Fruit fly (Drosophila melanogaster) whole organism, prepupa: ENCODE measurements around the gene Mpi.
A peak's percentile ranks its signal among the peaks of the same experiment; 100 is the strongest.

Source experiments
- Blimp-1 ChIP-seq: fragments of 200-800 bp; sonication (Bioruptor generic); optimal IDR thresholded peaks from 3 replicates; lab custom pipeline; 2017; ENCODE audit warnings: missing biosample characterization, missing genetic modification characterization, mild to moderate bottlenecking, moderate library complexity, missing genetic modification reagents
- CG10631 ChIP-seq: fragments of 200-800 bp; sonication (Bioruptor generic); optimal IDR thresholded peaks from 2 replicates; lab custom pipeline; 2016; ENCODE audit warnings: missing biosample characterization, missing genetic modification characterization
- CG10669 ChIP-seq: fragments of 200-800 bp; sonication (Bioruptor generic); optimal IDR thresholded peaks from 3 replicates; lab custom pipeline; 2018; ENCODE audit warnings: missing biosample characterization, mild to moderate bottlenecking, missing genetic modification characterization, moderate library complexity
- CG11762 ChIP-seq: fragments of 200-800 bp; sonication (Bioruptor generic); optimal IDR thresholded peaks from 3 replicates; lab custom pipeline; 2016; ENCODE audit warnings: missing biosample characterization, missing genetic modification characterization; ENCODE audit not compliant: insufficient read depth
- CG11902 ChIP-seq: fragments of 200-800 bp; sonication (Bioruptor generic); optimal IDR thresholded peaks from 3 replicates; lab custom pipeline; 2016; ENCODE audit warnings: missing biosample characterization, missing genetic modification characterization
- CG15336 ChIP-seq: fragments of 200-800 bp; sonication (Bioruptor generic); IDR thresholded peaks from 2 replicates; pipeline ENCODE4 v1.3.6; 2022; ENCODE audit warnings: missing biosample characterization, missing genetic modification characterization
- CG1621 ChIP-seq: fragments of 200-800 bp; sonication (Bioruptor generic); optimal IDR thresholded peaks from 3 replicates; lab custom pipeline; 2018; ENCODE audit warnings: missing biosample characterization, mild to moderate bottlenecking, missing genetic modification characterization
- CG3032 ChIP-seq: fragments of 200-800 bp; optimal IDR thresholded peaks from 2 replicates; lab custom pipeline; 2019; ENCODE audit warnings: missing biosample characterization, mild to moderate bottlenecking, missing genetic modification characterization, moderate library complexity
- CG31627 ChIP-seq: fragments of 200-800 bp; sonication (Bioruptor generic); optimal IDR thresholded peaks from 3 replicates; lab custom pipeline; 2016; ENCODE audit warnings: missing biosample characterization, missing genetic modification characterization
- CG4318 ChIP-seq: fragments of 200-800 bp; sonication (Bioruptor generic); optimal IDR thresholded peaks from 3 replicates; lab custom pipeline; 2017; ENCODE audit warnings: missing biosample characterization, mild to moderate bottlenecking, missing genetic modification characterization
- CG6163 ChIP-seq: fragments of 200-800 bp; sonication (Bioruptor generic); IDR thresholded peaks from 3 replicates; pipeline ENCODE4 v1.3.6; 2022; ENCODE audit warnings: missing biosample characterization, missing genetic modification characterization
- CG6276 ChIP-seq: fragments of 200-800 bp; sonication (Bioruptor generic); optimal IDR thresholded peaks from 2 replicates; lab custom pipeline; 2017; ENCODE audit warnings: missing biosample characterization, mild to moderate bottlenecking, missing genetic modification characterization
- CG6808 ChIP-seq: fragments of 200-800 bp; sonication (Bioruptor generic); optimal IDR thresholded peaks from 3 replicates; lab custom pipeline; 2017; ENCODE audit warnings: missing biosample characterization, missing genetic modification characterization, mild to moderate bottlenecking, moderate library complexity, missing genetic modification reagents
- CG8119 ChIP-seq: fragments of 200-800 bp; sonication (Bioruptor generic); IDR thresholded peaks from 3 replicates; pipeline ENCODE4 v1.3.6; 2022; ENCODE audit warnings: missing biosample characterization, missing genetic modification characterization
- CG9139 ChIP-seq: fragments of 200-800 bp; sonication (Bioruptor generic); optimal IDR thresholded peaks from 3 replicates; lab custom pipeline; 2017; ENCODE audit warnings: missing biosample characterization, mild to moderate bottlenecking, missing genetic modification characterization
- Eip78C ChIP-seq: fragments of 200-800 bp; sonication (Bioruptor generic); peaks from one replicate; lab custom pipeline; 2016; ENCODE audit warnings: missing biosample characterization, missing genetic modification characterization
- Eip93F ChIP-seq: fragments of 200-800 bp; sonication (Bioruptor generic); optimal IDR thresholded peaks from 2 replicates; lab custom pipeline; 2016; ENCODE audit warnings: missing biosample characterization, mild to moderate bottlenecking, missing genetic modification characterization
- Ets96B ChIP-seq: fragments of 200-800 bp; optimal IDR thresholded peaks from 2 replicates; lab custom pipeline; 2019; ENCODE audit warnings: missing biosample characterization, mild to moderate bottlenecking, missing genetic modification characterization, moderate library complexity
- Gug ChIP-seq: fragments of 200-800 bp; sonication (Bioruptor generic); IDR thresholded peaks from 2 replicates; pipeline ENCODE4 v1.3.6; 2022; ENCODE audit warnings: missing biosample characterization, missing genetic modification characterization
- Hr39 ChIP-seq: fragments of 200-800 bp; sonication (Bioruptor generic); optimal IDR thresholded peaks from 2 replicates; lab custom pipeline; 2016; ENCODE audit warnings: missing biosample characterization, missing genetic modification characterization
- Hr4 ChIP-seq: fragments of 200-800 bp; sonication (Bioruptor generic); optimal IDR thresholded peaks from 3 replicates; lab custom pipeline; 2016; ENCODE audit warnings: missing biosample characterization, missing genetic modification characterization
- Lpt ChIP-seq: fragments of 200-800 bp; sonication (Bioruptor generic); optimal IDR thresholded peaks from 3 replicates; lab custom pipeline; 2016; ENCODE audit warnings: missing biosample characterization, missing genetic modification characterization
- Met ChIP-seq: fragments of 200-800 bp; sonication (Bioruptor generic); optimal IDR thresholded peaks from 3 replicates; lab custom pipeline; 2016; ENCODE audit warnings: missing biosample characterization, missing genetic modification characterization
- Smox ChIP-seq: fragments of 200-800 bp; sonication (Bioruptor generic); optimal IDR thresholded peaks from 3 replicates; lab custom pipeline; 2016; ENCODE audit warnings: missing biosample characterization, missing genetic modification characterization
- achi ChIP-seq: fragments of 200-800 bp; sonication (Bioruptor generic); optimal IDR thresholded peaks from 3 replicates; lab custom pipeline; 2016; ENCODE audit warnings: missing biosample characterization, missing genetic modification characterization
- acj6 ChIP-seq: fragments of 200-800 bp; sonication (Bioruptor generic); optimal IDR thresholded peaks from 3 replicates; lab custom pipeline; 2016; ENCODE audit warnings: missing biosample characterization, missing genetic modification characterization
- fd85E ChIP-seq: fragments of 200-800 bp; sonication (Bioruptor generic); optimal IDR thresholded peaks from 3 replicates; lab custom pipeline; 2016; ENCODE audit warnings: missing biosample characterization, missing genetic modification characterization
- lz ChIP-seq: fragments of 200-800 bp; sonication (Bioruptor generic); optimal IDR thresholded peaks from 3 replicates; lab custom pipeline; 2016; ENCODE audit warnings: missing biosample characterization, missing genetic modification characterization
- pdm3 ChIP-seq: fragments of 200-800 bp; sonication (Bioruptor generic); optimal IDR thresholded peaks from 3 replicates; lab custom pipeline; 2016; ENCODE audit warnings: missing biosample characterization, missing genetic modification characterization
- salr ChIP-seq, 2 experiments: fragments of 200-800 bp; sonication (Bioruptor generic); optimal IDR thresholded peaks; 3 replicates each; lab custom pipeline; 2016 to 2018; ENCODE audit warnings: missing biosample characterization in 2 of 2, missing genetic modification characterization in 2 of 2, mild to moderate bottlenecking in 1 of 2
- spab ChIP-seq: fragments of 200-800 bp; sonication (Bioruptor generic); optimal IDR thresholded peaks from 2 replicates; lab custom pipeline; 2017; ENCODE audit warnings: missing biosample characterization, mild to moderate bottlenecking, missing genetic modification characterization, missing genetic modification reagents
- svp ChIP-seq: fragments of 200-800 bp; sonication (Bioruptor generic); peaks from one replicate; lab custom pipeline; 2016; ENCODE audit warnings: missing biosample characterization, missing genetic modification characterization
- topi ChIP-seq: fragments of 200-800 bp; sonication (Bioruptor generic); optimal IDR thresholded peaks from 3 replicates; lab custom pipeline; 2016; ENCODE audit warnings: missing biosample characterization, missing genetic modification characterization

Gene Mpi

dm6 chr3R:9730784-9731183 is 28.6 kb upstream of the Mpi start, which contains the start of gene FoxP:
Gene FoxP, minus strand, starts transcription at chr3R:9730872.
- TF ChIP-seq CG6163 (GFP tag; lab: Robert Waterston, UW) (no peak), CG6276 (GFP tag; lab: Kevin White, UChicago) (no peak), CG1621 (tag; lab: Kevin White, UChicago) (no peak)

dm6 chr3R:9733150-9733549 is 26.3 kb upstream of the Mpi start, which contains the start of gene alphaTub85E:
Gene alphaTub85E, minus strand, starts transcription at chr3R:9733250.
- TF ChIP-seq Blimp-1 (no peak), CG11762 (GFP tag; lab: Kevin White, UChicago) (no peak), pdm3 (no peak), topi (no peak), CG3032 (no peak)

dm6 chr3R:9735151-9735550 is 24.3 kb upstream of the Mpi start:
- TF ChIP-seq Lpt (no peak), CG10631 (GFP tag; lab: Kevin White, UChicago) (no peak), CG4318 (GFP tag; lab: Kevin White, UChicago) (no peak), svp (GFP tag; lab: Kevin White, UChicago) (peak; percentile 54), topi (no peak), CG8119 (GFP tag; lab: Robert Waterston, UW) (no peak), CG6808 (no peak), Eip93F (GFP tag; lab: Kevin White, UChicago) (no peak), Smox (GFP tag; lab: Kevin White, UChicago) (no peak)

- TF ChIP-seq Ets96B (tag; lab: Kevin White, UChicago) (no peak), acj6 (GFP tag; lab: Kevin White, UChicago) (no peak), CG10669 (no peak), CG11902 (GFP tag; lab: Kevin White, UChicago) (no peak), Gug (GFP tag; lab: Robert Waterston, UW) (no peak), Met (no peak), Hr4 (no peak), CG15336 (GFP tag; lab: Robert Waterston, UW) (no peak), CG3032 (no peak), Blimp-1 (no peak), CG9139 (no peak)
- TF ChIP-seq, all 60 proteins: peak for 0
Measured at dm6 chr3R:9739793-9740192, 19.6 kb upstream of the Mpi start, which contains the start of gene side-VII. Gene side-VII, minus strand, starts transcription at chr3R:9739979.

- TF ChIP-seq Hr39 (GFP tag; lab: Kevin White, UChicago): no peak
- peak; percentile 43 for TF ChIP-seq Eip78C (GFP tag; lab: Kevin White, UChicago)
- no peak for TF ChIP-seq achi (GFP tag; lab: Kevin White, UChicago)
- TF ChIP-seq lz (GFP tag; lab: Kevin White, UChicago): no peak
- TF ChIP-seq CG31627: no peak
- no peak for TF ChIP-seq Ets96B (tag; lab: Kevin White, UChicago)
- TF ChIP-seq, all 60 proteins: peak for 1
Measured at dm6 chr3R:9740713-9741112, 18.7 kb upstream of the Mpi start, which contains the start of gene Pnn. Gene Pnn, plus strand, starts transcription at chr3R:9740899.

dm6 chr3R:9743217-9743616 is 16.2 kb upstream of the Mpi start, which contains the start of gene CG31415:
Gene CG31415, plus strand, starts transcription at chr3R:9743517.
- TF ChIP-seq salr (GFP tag; optimal IDR thresholded peaks at IDR 0.05; lab: Kevin White, UChicago): no peak
- TF ChIP-seq fd85E: no peak
- TF ChIP-seq CG9139: no peak
- no peak for TF ChIP-seq Smox (GFP tag; lab: Kevin White, UChicago)
- TF ChIP-seq CG6163 (GFP tag; lab: Robert Waterston, UW): no peak
- TF ChIP-seq CG4318 (GFP tag; lab: Kevin White, UChicago): no peak
- no peak for TF ChIP-seq spab (GFP tag; lab: Kevin White, UChicago)
- TF ChIP-seq Lpt: no peak
